Worm (Caenorhabditis elegans) whole organism, L3 larva: ENCODE measurements around the gene Y38H6C.24.

ENCODE experiments used
- R02D3.7 ChIP-seq: fragments of 150-350 bp; optimal IDR thresholded peaks from 2 replicates; lab custom pipeline; 2014; ENCODE audit warnings: missing biosample characterization, missing genetic modification characterization
- ceh-28 ChIP-seq: fragments of 150-350 bp; optimal IDR thresholded peaks from 2 replicates; lab custom pipeline; 2014; ENCODE audit warnings: missing biosample characterization, missing genetic modification reagents, missing genetic modification characterization
- egl-27 ChIP-seq: sonication (generic microtip); optimal IDR thresholded peaks from 4 replicates; lab custom pipeline; 2017; ENCODE audit warnings: missing biosample characterization, missing genetic modification reagents, missing genetic modification characterization
- fkh-10 ChIP-seq: sonication (generic microtip); optimal IDR thresholded peaks from 2 replicates; lab custom pipeline; 2017; ENCODE audit warnings: missing biosample characterization, missing genetic modification reagents, missing genetic modification characterization
- fkh-2 ChIP-seq: fragments of 150-350 bp; optimal IDR thresholded peaks from 2 replicates; lab custom pipeline; 2014; ENCODE audit warnings: missing biosample characterization, missing genetic modification reagents, missing genetic modification characterization
- nhr-12 ChIP-seq: fragments of 150-350 bp; optimal IDR thresholded peaks from 2 replicates; lab custom pipeline; 2014; ENCODE audit warnings: missing biosample characterization, missing genetic modification characterization
- nhr-67 ChIP-seq: fragments of 150-350 bp; optimal IDR thresholded peaks from 2 replicates; lab custom pipeline; 2014; ENCODE audit warnings: missing biosample characterization, missing genetic modification characterization
- nhr-77 ChIP-seq: fragments of 150-350 bp; optimal IDR thresholded peaks from 2 replicates; lab custom pipeline; 2014; ENCODE audit warnings: missing biosample characterization, missing genetic modification characterization
- pha-4 ChIP-seq: fragments of 150-350 bp; optimal IDR thresholded peaks from 2 replicates; lab custom pipeline; 2014; ENCODE audit warnings: missing biosample characterization, missing genetic modification reagents, missing genetic modification characterization

- TF ChIP-seq R02D3.7 (tag; lab: Kevin White, UChicago) = no peak
- TF ChIP-seq ceh-28 (tag; lab: Kevin White, UChicago) = no peak
- no peak for TF ChIP-seq nhr-67
- TF ChIP-seq fkh-2 (tag; lab: Kevin White, UChicago) = no peak
- no peak for TF ChIP-seq nhr-77 (tag; lab: Kevin White, UChicago)
- TF ChIP-seq egl-27 = no peak
- TF ChIP-seq pha-4 (tag; lab: Kevin White, UChicago) = no peak
- TF ChIP-seq fkh-10 = no peak
- TF ChIP-seq nhr-12 (tag; lab: Kevin White, UChicago) = no peak
These were observed at the start of gene Y38H6C.24, which contains the start of gene srh-166 for ce11 chrV:20525816-20526459.
